Fruit fly (Drosophila melanogaster) whole organism, embryonic: ENCODE results near the gene Stt3B.

Experiments
- Abd-B ChIP-seq: fragments of 200-800 bp; sonication (Bioruptor generic); optimal IDR thresholded peaks from 2 replicates; lab custom pipeline; 2018; ENCODE audit warnings: missing biosample characterization, mild to moderate bottlenecking, missing genetic modification characterization, moderate library complexity
- Bgb ChIP-seq: fragments of 200-800 bp; sonication (Bioruptor generic); IDR thresholded peaks from 2 replicates; pipeline ENCODE4 v1.3.6; 2022; ENCODE audit warnings: missing biosample characterization, missing genetic modification characterization; ENCODE audit not compliant: partially characterized antibody
- CG10209 ChIP-seq: fragments of 200-800 bp; sonication (Bioruptor generic); optimal IDR thresholded peaks from 3 replicates; lab custom pipeline; 2017; ENCODE audit warnings: missing biosample characterization, mild to moderate bottlenecking, missing genetic modification characterization, missing genetic modification reagents
- CG11398 ChIP-seq: fragments of 200-800 bp; sonication (Bioruptor generic); optimal IDR thresholded peaks from 2 replicates; lab custom pipeline; 2016; ENCODE audit warnings: missing biosample characterization, missing genetic modification characterization
- CG12659 ChIP-seq: fragments of 200-800 bp; sonication (Bioruptor generic); optimal IDR thresholded peaks from 3 replicates; lab custom pipeline; 2017; ENCODE audit warnings: mild to moderate bottlenecking, missing biosample characterization, missing genetic modification reagents, missing genetic modification characterization
- CG13123 ChIP-seq: fragments of 200-800 bp; sonication (Bioruptor generic); optimal IDR thresholded peaks from 2 replicates; lab custom pipeline; 2016; ENCODE audit warnings: missing biosample characterization, missing genetic modification characterization
- CG13296 ChIP-seq: fragments of 200-800 bp; sonication (Bioruptor generic); optimal IDR thresholded peaks from 3 replicates; lab custom pipeline; 2018; ENCODE audit warnings: missing biosample characterization, mild to moderate bottlenecking, missing genetic modification characterization
- CG15073 ChIP-seq: fragments of 200-800 bp; sonication (Bioruptor generic); optimal IDR thresholded peaks from 2 replicates; lab custom pipeline; 2016; ENCODE audit warnings: missing biosample characterization, missing genetic modification characterization
- CG1602 ChIP-seq: fragments of 200-800 bp; sonication (Bioruptor generic); optimal IDR thresholded peaks from 3 replicates; lab custom pipeline; 2016; ENCODE audit warnings: missing biosample characterization, missing genetic modification characterization
- CG1603 ChIP-seq: fragments of 200-800 bp; sonication (Bioruptor generic); optimal IDR thresholded peaks from 2 replicates; lab custom pipeline; 2019; ENCODE audit warnings: missing biosample characterization, mild to moderate bottlenecking, missing genetic modification characterization, moderate library complexity
- CG18476 ChIP-seq: fragments of 200-800 bp; sonication (Bioruptor generic); optimal IDR thresholded peaks from 2 replicates; lab custom pipeline; 2016; ENCODE audit warnings: missing biosample characterization, mild to moderate bottlenecking, missing genetic modification characterization
- CG3281 ChIP-seq: fragments of 200-800 bp; sonication (Bioruptor generic); optimal IDR thresholded peaks from 3 replicates; lab custom pipeline; 2017; ENCODE audit warnings: missing biosample characterization, mild to moderate bottlenecking, missing genetic modification characterization
- CG3726 ChIP-seq: fragments of 200-800 bp; sonication (Bioruptor generic); IDR thresholded peaks from 3 replicates; pipeline ENCODE4, ENCODE4 v1.3.6; 2022; ENCODE audit warnings: missing biosample characterization, missing genetic modification characterization
- CG4328 ChIP-seq: fragments of 200-800 bp; sonication (Bioruptor generic); optimal IDR thresholded peaks from 3 replicates; lab custom pipeline; 2017; ENCODE audit warnings: missing biosample characterization, missing genetic modification reagents, missing genetic modification characterization
- CG6854 ChIP-seq: fragments of 200-800 bp; sonication (Bioruptor generic); optimal IDR thresholded peaks from 3 replicates; lab custom pipeline; 2017; ENCODE audit warnings: missing biosample characterization, mild to moderate bottlenecking, missing genetic modification characterization
- CG7556 ChIP-seq: fragments of 200-800 bp; sonication (Bioruptor generic); optimal IDR thresholded peaks from 2 replicates; lab custom pipeline; 2017; ENCODE audit warnings: missing biosample characterization, mild to moderate bottlenecking, missing genetic modification characterization
- CG7745 ChIP-seq: fragments of 200-800 bp; sonication (Bioruptor generic); optimal IDR thresholded peaks from 2 replicates; lab custom pipeline; 2018; ENCODE audit warnings: missing biosample characterization, mild to moderate bottlenecking, missing genetic modification characterization, moderate library complexity
- CG7963 ChIP-seq: fragments of 200-800 bp; sonication (Bioruptor generic); IDR thresholded peaks from 3 replicates; pipeline ENCODE4 v1.3.6; 2022; ENCODE audit warnings: missing biosample characterization, missing genetic modification characterization; ENCODE audit not compliant: partially characterized antibody
- CG7987 ChIP-seq: fragments of 200-800 bp; sonication (Bioruptor generic); optimal IDR thresholded peaks from 2 replicates; lab custom pipeline; 2018; ENCODE audit warnings: missing biosample characterization, mild to moderate bottlenecking, missing genetic modification characterization, moderate library complexity
- CG9609 ChIP-seq: fragments of 200-800 bp; sonication (Bioruptor generic); optimal IDR thresholded peaks from 3 replicates; lab custom pipeline; 2016; ENCODE audit warnings: missing biosample characterization, missing genetic modification characterization
- CG9797 ChIP-seq: fragments of 200-800 bp; sonication (Bioruptor generic); optimal IDR thresholded peaks from 3 replicates; lab custom pipeline; 2018; ENCODE audit warnings: missing biosample characterization, mild to moderate bottlenecking, missing genetic modification characterization
- E2f2 ChIP-seq: fragments of 200-800 bp; sonication (Bioruptor generic); IDR thresholded peaks from 2 replicates; pipeline ENCODE4 v1.3.6; 2022; ENCODE audit warnings: missing biosample characterization, missing genetic modification characterization
- Gug ChIP-seq: fragments of 200-800 bp; sonication (Bioruptor generic); IDR thresholded peaks from 4 replicates; pipeline ENCODE4 v1.3.6; 2022; ENCODE audit warnings: missing biosample characterization, missing genetic modification characterization
- Hr51 ChIP-seq, 2 experiments: fragments of 200-800 bp; sonication (Bioruptor generic); optimal IDR thresholded peaks; 2 replicates in 1 of 2; 3 replicates in 1 of 2; lab custom pipeline; 2016 to 2018; ENCODE audit warnings: missing biosample characterization in 2 of 2, missing genetic modification characterization in 2 of 2, mild to moderate bottlenecking in 1 of 2, moderate library complexity in 1 of 2
- Lpt ChIP-seq: fragments of >200 bp; optimal IDR thresholded peaks from 2 replicates; lab custom pipeline; 2018; ENCODE audit warnings: missing biosample characterization, missing genetic modification characterization
- MBD-R2 ChIP-seq: fragments of 200-800 bp; sonication (Bioruptor generic); IDR thresholded peaks from 2 replicates; pipeline ENCODE4 v1.3.6; 2022; ENCODE audit warnings: missing biosample characterization, missing genetic modification characterization
- NK7.1 ChIP-seq: fragments of 200-800 bp; sonication (Bioruptor generic); optimal IDR thresholded peaks from 3 replicates; lab custom pipeline; 2016; ENCODE audit warnings: missing biosample characterization, missing genetic modification characterization
- Neu2 ChIP-seq: fragments of 200-800 bp; sonication (Bioruptor generic); optimal IDR thresholded peaks from 3 replicates; lab custom pipeline; 2016; ENCODE audit warnings: missing biosample characterization, missing genetic modification characterization, borderline replicate concordance
- Oli ChIP-seq: fragments of 200-800 bp; sonication (Bioruptor generic); optimal IDR thresholded peaks from 2 replicates; lab custom pipeline; 2018; ENCODE audit warnings: missing biosample characterization, mild to moderate bottlenecking, missing genetic modification characterization, moderate library complexity
- Side ChIP-seq: fragments of 200-800 bp; sonication (Bioruptor generic); optimal IDR thresholded peaks from 2 replicates; lab custom pipeline; 2016; ENCODE audit warnings: missing biosample characterization, missing genetic modification characterization
- amos ChIP-seq: fragments of 200-800 bp; sonication (Bioruptor generic); IDR thresholded peaks from 2 replicates; pipeline ENCODE4 v1.3.6; 2022; ENCODE audit warnings: missing biosample characterization, missing genetic modification characterization; ENCODE audit not compliant: partially characterized antibody
- br ChIP-seq: fragments of >200 bp; optimal IDR thresholded peaks from 2 replicates; lab custom pipeline; 2017
- dan ChIP-seq: fragments of 200-800 bp; sonication (Bioruptor generic); IDR thresholded peaks from 2 replicates; pipeline ENCODE4 v1.3.6; 2022; ENCODE audit warnings: missing biosample characterization, missing genetic modification characterization
- dmrt99B ChIP-seq: fragments of 200-800 bp; sonication (Bioruptor generic); optimal IDR thresholded peaks from 2 replicates; lab custom pipeline; 2018; ENCODE audit warnings: missing biosample characterization, mild to moderate bottlenecking, missing genetic modification characterization, moderate library complexity
- dpn ChIP-seq, 2 experiments: fragments of 200-800 bp; sonication (Bioruptor generic); optimal IDR thresholded peaks; 3 replicates each; lab custom pipeline; 2016; ENCODE audit warnings: missing biosample characterization in 2 of 2, missing genetic modification characterization in 2 of 2
- emc ChIP-seq: fragments of 200-800 bp; sonication (Bioruptor generic); optimal IDR thresholded peaks from 2 replicates; lab custom pipeline; 2016; ENCODE audit warnings: missing biosample characterization, missing genetic modification characterization
- ftz-f1 ChIP-seq: fragments of 200-800 bp; sonication (Bioruptor generic); optimal IDR thresholded peaks from 2 replicates; lab custom pipeline; 2016; ENCODE audit warnings: missing biosample characterization, missing genetic modification characterization
- gcm ChIP-seq: fragments of 200-800 bp; sonication (Bioruptor generic); optimal IDR thresholded peaks from 2 replicates; lab custom pipeline; 2019; ENCODE audit warnings: missing biosample characterization, mild to moderate bottlenecking, missing genetic modification characterization, moderate library complexity
- grn ChIP-seq: fragments of 200-800 bp; sonication (Bioruptor generic); optimal IDR thresholded peaks from 3 replicates; lab custom pipeline; 2017; ENCODE audit warnings: missing biosample characterization, missing genetic modification characterization
- gsb-n ChIP-seq: fragments of 200-800 bp; sonication (Bioruptor generic); optimal IDR thresholded peaks from 3 replicates; lab custom pipeline; 2018; ENCODE audit warnings: missing biosample characterization, mild to moderate bottlenecking, missing genetic modification characterization
- klu ChIP-seq: fragments of 200-800 bp; sonication (Bioruptor generic); IDR thresholded peaks from 2 replicates; pipeline ENCODE4 v1.3.6; 2022; ENCODE audit warnings: missing biosample characterization, missing genetic modification characterization
- lmd ChIP-seq: fragments of 200-800 bp; sonication (Bioruptor generic); IDR thresholded peaks from 2 replicates; pipeline ENCODE4 v1.3.6; 2022; ENCODE audit warnings: missing biosample characterization, missing genetic modification characterization
- mirr ChIP-seq: fragments of 200-800 bp; sonication (Bioruptor generic); optimal IDR thresholded peaks from 3 replicates; lab custom pipeline; 2018; ENCODE audit warnings: missing biosample characterization, mild to moderate bottlenecking, missing genetic modification characterization
- pb ChIP-seq: fragments of 200-800 bp; sonication (Bioruptor generic); optimal IDR thresholded peaks from 3 replicates; lab custom pipeline; 2016; ENCODE audit warnings: missing biosample characterization, missing genetic modification characterization
- pum ChIP-seq: fragments of 200-800 bp; sonication (Bioruptor generic); optimal IDR thresholded peaks from 2 replicates; lab custom pipeline; 2016; ENCODE audit warnings: missing biosample characterization, missing genetic modification characterization
- pzg ChIP-seq: fragments of 200-800 bp; sonication (Bioruptor generic); optimal IDR thresholded peaks from 3 replicates; lab custom pipeline; 2018; ENCODE audit warnings: missing biosample characterization, mild to moderate bottlenecking, missing genetic modification characterization, moderate library complexity
- salm ChIP-seq: fragments of 200-800 bp; sonication (Bioruptor generic); optimal IDR thresholded peaks from 2 replicates; lab custom pipeline; 2018; ENCODE audit warnings: missing biosample characterization, mild to moderate bottlenecking, missing genetic modification characterization
- sd ChIP-seq: fragments of 200-800 bp; sonication (Bioruptor generic); optimal IDR thresholded peaks from 3 replicates; lab custom pipeline; 2018; ENCODE audit warnings: missing biosample characterization, mild to moderate bottlenecking, missing genetic modification characterization, moderate library complexity
- sim ChIP-seq: fragments of 200-800 bp; sonication (Bioruptor generic); IDR thresholded peaks from 2 replicates; pipeline ENCODE4 v1.3.6; 2022; ENCODE audit warnings: missing biosample characterization, missing genetic modification characterization
- sob ChIP-seq: fragments of 200-800 bp; sonication (Bioruptor generic); IDR thresholded peaks from 2 replicates; pipeline ENCODE4 v1.3.6; 2022; ENCODE audit warnings: missing biosample characterization, missing genetic modification characterization
- tin ChIP-seq: fragments of 200-800 bp; sonication (Bioruptor generic); optimal IDR thresholded peaks from 3 replicates; lab custom pipeline; 2016; ENCODE audit warnings: missing biosample characterization, missing genetic modification characterization
- zf30C ChIP-seq: fragments of 200-800 bp; sonication (Bioruptor generic); optimal IDR thresholded peaks from 3 replicates; lab custom pipeline; 2018; ENCODE audit warnings: missing biosample characterization, mild to moderate bottlenecking, missing genetic modification characterization

The Stt3B gene

DNA sequence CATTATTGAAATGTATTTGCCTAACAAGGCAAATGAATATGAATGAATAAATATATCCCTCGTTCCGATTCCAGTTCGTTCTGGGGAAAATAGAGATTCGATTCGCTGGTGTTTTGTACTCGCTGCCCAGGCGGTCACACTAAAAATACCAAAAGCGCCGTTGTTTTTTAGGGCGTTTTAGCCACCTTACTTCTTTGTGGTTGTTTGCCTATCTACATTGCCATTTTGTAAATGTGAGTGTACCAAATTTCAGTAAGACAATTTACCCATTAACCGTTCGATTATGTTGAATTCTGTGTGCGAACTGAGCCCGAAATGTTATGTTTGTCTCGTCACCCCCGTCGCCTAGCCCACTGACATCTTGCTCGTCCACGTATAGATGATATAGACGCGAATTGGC is 28.0 kb upstream of the Stt3B start, which contains the start of the genes CG33095 and CG33096 (continued):
- peak; percentile 75 for TF ChIP-seq CG9797 (GFP tag; lab: Kevin White, UChicago)
- no peak for TF ChIP-seq grn
- TF ChIP-seq CG6854 (GFP tag; lab: Kevin White, UChicago) = no peak
- TF ChIP-seq CG11398 = no peak
- no peak for TF ChIP-seq dan
- TF ChIP-seq klu (GFP tag; lab: Robert Waterston, UW) = no peak
- no peak for TF ChIP-seq CG7987 (GFP tag; lab: Kevin White, UChicago)
- TF ChIP-seq Bgb (GFP tag; lab: Robert Waterston, UW) = no peak; the same call in 1 of the 2 replicates
- TF ChIP-seq E2f2 (GFP tag; lab: Robert Waterston, UW) = peak; percentile 21; the same call in 1 of the 2 replicates
- TF ChIP-seq CG10209 (GFP tag; lab: Kevin White, UChicago) = no peak
- TF ChIP-seq tin (GFP tag; lab: Kevin White, UChicago) = no peak
- no peak for TF ChIP-seq salm (tag; lab: Kevin White, UChicago)
- no peak for TF ChIP-seq CG3281 (GFP tag; lab: Kevin White, UChicago)
- no peak for TF ChIP-seq emc
- no peak for TF ChIP-seq CG9609 (GFP tag; lab: Kevin White, UChicago)
- no peak for TF ChIP-seq Neu2 (GFP tag; lab: Kevin White, UChicago)
- TF ChIP-seq CG12659 = peak; percentile 57
- no peak for TF ChIP-seq br (lab: Kevin White, UChicago)
- TF ChIP-seq mirr (GFP tag; lab: Kevin White, UChicago) = no peak
- no peak for TF ChIP-seq dpn (GFP tag; optimal IDR thresholded peaks at IDR 0.05; lab: Kevin White, UChicago)
- no peak for TF ChIP-seq pb (GFP tag; lab: Kevin White, UChicago)
- no peak for TF ChIP-seq sob
- no peak for TF ChIP-seq Hr51 (GFP tag; optimal IDR thresholded peaks at IDR 0.05; lab: Kevin White, UChicago)
- TF ChIP-seq dmrt99B (tag; lab: Kevin White, UChicago) = no peak
- TF ChIP-seq sim (GFP tag; lab: Robert Waterston, UW) = no peak
- TF ChIP-seq Lpt (GFP tag; lab: Kevin White, UChicago) = no peak
- TF ChIP-seq Side (GFP tag; lab: Kevin White, UChicago) = no peak
- TF ChIP-seq gsb-n (tag; lab: Kevin White, UChicago) = peak; percentile 83
- TF ChIP-seq CG3726 (GFP tag; lab: Robert Waterston, UW) = no peak
- TF ChIP-seq ftz-f1 (GFP tag; lab: Kevin White, UChicago) = no peak
- no peak for TF ChIP-seq CG7963
- TF ChIP-seq Abd-B (GFP tag; lab: Kevin White, UChicago) = no peak
- TF ChIP-seq CG7556 = no peak
- no peak for TF ChIP-seq gcm (GFP tag; lab: Kevin White, UChicago)
- TF ChIP-seq lmd = no peak
- TF ChIP-seq CG15073 (GFP tag; lab: Kevin White, UChicago) = no peak
- no peak for TF ChIP-seq NK7.1
- no peak for TF ChIP-seq CG18476
- no peak for TF ChIP-seq CG7745 (tag; lab: Kevin White, UChicago)
- TF ChIP-seq amos (GFP tag; lab: Robert Waterston, UW) = no peak
- TF ChIP-seq sd (tag; lab: Kevin White, UChicago) = no peak
- no peak for TF ChIP-seq CG13123 (GFP tag; lab: Kevin White, UChicago)
- no peak for TF ChIP-seq pum
- no peak for TF ChIP-seq Oli (tag; lab: Kevin White, UChicago)
- TF ChIP-seq Gug (GFP tag; lab: Robert Waterston, UW) = no peak
- no peak for TF ChIP-seq CG13296 (GFP tag; lab: Kevin White, UChicago)
- peak; percentile 76 for TF ChIP-seq pzg
- TF ChIP-seq MBD-R2 (GFP tag; lab: Robert Waterston, UW) = peak; percentile 83
- no peak for TF ChIP-seq CG4328 (GFP tag; lab: Kevin White, UChicago)
- peak; percentile 84 for TF ChIP-seq CG1603 (tag; lab: Kevin White, UChicago)
- TF ChIP-seq zf30C (GFP tag; lab: Kevin White, UChicago) = no peak
- no peak for TF ChIP-seq CG1602 (GFP tag; lab: Kevin White, UChicago)
